Worm (Caenorhabditis elegans) whole organism, midembryonic: ENCODE data around the gene F54B11.8.

Experiments used
- T22C8.4 ChIP-seq: fragments of 200-800 bp; sonication (Bioruptor generic); IDR thresholded peaks from 2 replicates; pipeline ENCODE4 v1.3.6; 2022; ENCODE audit warnings: missing genetic modification characterization, missing compliant biosample characterization
- flt-1 ChIP-seq: fragments of 200-800 bp; sonication (Bioruptor generic); IDR thresholded peaks from 2 replicates; pipeline ENCODE4 v1.3.6; 2022; ENCODE audit warnings: missing genetic modification characterization, missing compliant biosample characterization
- klf-2 ChIP-seq: fragments of 200-800 bp; sonication (Bioruptor generic); conservative IDR thresholded peaks from 2 replicates; pipeline ENCODE4 v1.3.6; 2022; ENCODE audit warnings: missing genetic modification reagents, missing genetic modification characterization, missing compliant biosample characterization
- tab-1 ChIP-seq: fragments of 200-800 bp; sonication (Bioruptor generic); IDR thresholded peaks from 2 replicates; pipeline ENCODE4 v1.3.6; 2022; ENCODE audit warnings: missing genetic modification characterization, missing compliant biosample characterization

ce11 chrX:13596003-13596767, 7.5 kb downstream of the F54B11.8 start, which contains the start of gene F54B11.5:
- TF ChIP-seq T22C8.4 (GFP tag; lab: Robert Waterston, UW) (no peak), klf-2 (no peak), flt-1 (0 out of 2 replicates have a peak, but pooled peaks have one; percentile 9), tab-1 (GFP tag; lab: Robert Waterston, UW) (no peak)
